Fruit fly (Drosophila melanogaster): ENCODE data around the gene CG7044.

CG7044 gene

DNA sequence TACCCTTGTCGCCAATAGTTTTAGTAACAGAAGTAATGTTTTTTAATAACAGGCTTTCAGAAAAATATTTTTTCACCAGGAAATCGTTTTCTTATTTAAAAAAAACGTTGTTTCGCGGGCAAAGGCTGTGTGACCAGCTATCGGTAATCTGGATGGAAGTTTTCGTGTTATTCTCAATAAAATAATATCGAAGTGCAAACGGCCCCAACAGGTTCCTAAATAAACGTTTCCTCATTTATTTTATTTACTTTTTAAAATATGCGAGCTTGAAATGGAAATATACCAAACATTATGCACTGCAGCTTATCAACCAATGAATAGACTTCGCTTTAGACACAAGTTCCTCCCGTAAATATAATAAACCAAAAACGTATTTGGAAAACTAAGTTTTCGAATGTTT lies 28.5 kb upstream of the CG7044 start, which contains the start of gene Ice2 (continued):
- TF ChIP-seq jigr1 (GFP tag; IDR thresholded peaks at IDR 0.05) (no peak), CG15696 (tag; optimal IDR thresholded peaks at IDR 0.05) (peak; percentile 7), CG4404 (GFP tag; IDR thresholded peaks at IDR 0.05) (no peak), CG11723 (GFP tag; optimal IDR thresholded peaks at IDR 0.05) (no peak), danr (GFP tag; IDR thresholded peaks at IDR 0.05) (no peak), CG18764 (GFP tag; optimal IDR thresholded peaks at IDR 0.05) (peak; percentile 99), Lim3 (GFP tag; IDR thresholded peaks at IDR 0.05) (no peak), CG18011 (GFP tag; optimal IDR thresholded peaks at IDR 0.05) (no peak), Elba2 (GFP tag; optimal IDR thresholded peaks at IDR 0.05) (no peak), CG6254 (GFP tag; optimal IDR thresholded peaks at IDR 0.05) (no peak), NfI (GFP tag; optimal IDR thresholded peaks at IDR 0.05) (no peak), CG12071 (GFP tag; optimal IDR thresholded peaks at IDR 0.05) (no peak), dati (GFP tag; IDR thresholded peaks at IDR 0.05) (no peak), CG11093 (GFP tag; IDR thresholded peaks at IDR 0.05) (no peak), Lpt (GFP tag; optimal IDR thresholded peaks at IDR 0.05) (no peak), stwl (tag; optimal IDR thresholded peaks at IDR 0.05) (peak; percentile 42), zen (tag; optimal IDR thresholded peaks at IDR 0.05) (no peak), Mes4 (GFP tag; optimal IDR thresholded peaks at IDR 0.05) (no peak), CG17328 (GFP tag; IDR thresholded peaks at IDR 0.05) (no peak), CG10462 (GFP tag; optimal IDR thresholded peaks at IDR 0.05) (no peak), Vsx1 (GFP tag; optimal IDR thresholded peaks at IDR 0.05) (no peak), dan (GFP tag; IDR thresholded peaks at IDR 0.05) (no peak), unpg (GFP tag; optimal IDR thresholded peaks at IDR 0.05) (no peak), Dad (GFP tag; optimal IDR thresholded peaks at IDR 0.05) (no peak), B-H1 (GFP tag; IDR thresholded peaks at IDR 0.05) (no peak), pan (optimal IDR thresholded peaks at IDR 0.05) (no peak), pan (GFP tag; optimal IDR thresholded peaks at IDR 0.05 in 1 of 2, IDR thresholded peaks at IDR 0.05 in 1 of 2) (no peak), Myb (GFP tag; optimal IDR thresholded peaks at IDR 0.05) (peak; percentile 96), Rx (GFP tag; IDR thresholded peaks at IDR 0.05) (no peak), CG30020 (tag; optimal IDR thresholded peaks at IDR 0.05) (peak; percentile 38), dysf (GFP tag; IDR thresholded peaks at IDR 0.05) (no peak), tgo (GFP tag; IDR thresholded peaks at IDR 0.05) (no peak), CG3065 (GFP tag; optimal IDR thresholded peaks at IDR 0.05) (no peak), Sry-δ (GFP tag; optimal IDR thresholded peaks at IDR 0.05) (peak; percentile 49), CG2120 (GFP tag; optimal IDR thresholded peaks at IDR 0.05) (peak; percentile 3), CG13296 (GFP tag; optimal IDR thresholded peaks at IDR 0.05) (no peak), phol (tag; optimal IDR thresholded peaks at IDR 0.05) (peak; percentile 41), CG10267 (tag; optimal IDR thresholded peaks at IDR 0.05) (peak; percentile 63), CG13287 (GFP tag; IDR thresholded peaks at IDR 0.05; ENCODE audit: partially characterized antibody) (peak; percentile 66), CG4424 (GFP tag; optimal IDR thresholded peaks at IDR 0.05) (no peak), unc-4 (GFP tag; IDR thresholded peaks at IDR 0.05; ENCODE audit: partially characterized antibody) (peak; percentile 53; the same call in 1 of the 2 replicates), lilli (GFP tag; optimal IDR thresholded peaks at IDR 0.05) (no peak), CG12391 (tag; optimal IDR thresholded peaks at IDR 0.05) (peak; percentile 9), BEAF-32 (GFP tag; optimal IDR thresholded peaks at IDR 0.05) (peak; percentile 53), CG7963 (GFP tag; IDR thresholded peaks at IDR 0.05; ENCODE audit: partially characterized antibody) (no peak), pita (GFP tag; optimal IDR thresholded peaks at IDR 0.05) (no peak), CG10147 (GFP tag; optimal IDR thresholded peaks at IDR 0.05) (no peak), CG15011 (GFP tag; optimal IDR thresholded peaks at IDR 0.05) (no peak), Hmx (GFP tag; optimal IDR thresholded peaks at IDR 0.05) (no peak), CG10654 (GFP tag; optimal IDR thresholded peaks at IDR 0.05) (no peak), Oli (tag; optimal IDR thresholded peaks at IDR 0.05) (no peak), CG17829 (tag; optimal IDR thresholded peaks at IDR 0.05) (peak; percentile 45)
